Worm (Caenorhabditis elegans): ENCODE results near the gene Y11D7A.3.

Gene Y11D7A.3

DNA sequence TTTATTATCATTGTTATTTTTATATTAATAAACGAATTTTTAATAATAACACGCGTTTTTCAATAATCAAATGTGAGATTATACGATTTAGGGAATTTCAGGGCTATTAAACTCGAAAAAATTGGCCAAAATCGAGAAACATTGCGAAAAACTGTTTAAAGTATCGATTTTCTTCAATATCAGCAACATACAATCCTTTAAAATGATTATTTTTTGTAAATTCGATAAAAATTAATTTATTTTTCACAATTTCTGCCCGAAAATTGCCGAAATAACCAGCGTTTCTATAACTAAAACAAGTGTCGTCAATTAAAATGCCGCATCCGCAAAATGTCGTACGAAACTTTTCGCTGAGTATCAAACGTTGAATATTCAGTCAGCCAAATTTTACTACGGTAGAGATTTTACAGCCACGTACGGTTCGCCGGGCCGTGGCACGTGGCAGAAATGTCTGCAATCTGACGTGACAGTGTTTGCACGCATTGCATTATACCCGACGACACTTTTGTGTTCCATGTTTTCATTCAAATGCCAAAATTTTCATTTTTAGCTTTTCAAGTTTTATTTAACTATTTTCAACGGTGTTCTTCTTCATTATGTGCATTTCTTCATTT, 36.8 kb upstream of the Y11D7A.3 start (continued):
- peak; percentile 99 for TF ChIP-seq snpc-1.2 (GFP tag; IDR thresholded peaks at IDR 0.05)
- peak; percentile 56 for TF ChIP-seq duxl-1 (tag; optimal IDR thresholded peaks at IDR 0.05; ENCODE audit: poor library complexity)
- peak; percentile 66 for TF ChIP-seq unc-130 (GFP tag; optimal IDR thresholded peaks at IDR 0.05)
- peak; percentile 96 for TF ChIP-seq D1046.2 (GFP tag; IDR thresholded peaks at IDR 0.05)
- peak; percentile 92 for TF ChIP-seq Y75B8A.6 (GFP tag; IDR thresholded peaks at IDR 0.05)
- TF ChIP-seq saeg-2 (GFP tag; IDR thresholded peaks at IDR 0.05), result peak; percentile 96
- TF ChIP-seq nhr-102 (tag; optimal IDR thresholded peaks at IDR 0.05), result peak; percentile 80
- peak; percentile 94 for TF ChIP-seq daf-19 (GFP tag; conservative IDR thresholded peaks at IDR 0.05)
- TF ChIP-seq lin-38 (GFP tag; IDR thresholded peaks at IDR 0.05), result peak; percentile 97
- TF ChIP-seq T26A8.4 (GFP tag; IDR thresholded peaks at IDR 0.05), result peak; percentile 98
- peak in 1 of 2 experiments; percentile 33 for TF ChIP-seq lsy-2 (tag; optimal IDR thresholded peaks at IDR 0.05)
- TF ChIP-seq ctbp-1 (GFP tag; IDR thresholded peaks at IDR 0.05), result peak; percentile 84
- peak; percentile 89 for TF ChIP-seq vab-7 (GFP tag; IDR thresholded peaks at IDR 0.05)
- peak; percentile 93 for TF ChIP-seq F49E8.2 (tag; optimal IDR thresholded peaks at IDR 0.05; ENCODE audit: borderline replicate concordance)
- TF ChIP-seq Y105C5A.15 (GFP tag; IDR thresholded peaks at IDR 0.05), result 0 out of 2 replicates have a peak, but pooled peaks have one; percentile 72
- TF ChIP-seq ceh-44 (GFP tag; IDR thresholded peaks at IDR 0.05), result peak; percentile 97
- TF ChIP-seq arid-1 (GFP tag; conservative IDR thresholded peaks at IDR 0.05), result peak; percentile 97
- peak; percentile 97 for TF ChIP-seq mdt-29 (GFP tag; IDR thresholded peaks at IDR 0.05)

DNA sequence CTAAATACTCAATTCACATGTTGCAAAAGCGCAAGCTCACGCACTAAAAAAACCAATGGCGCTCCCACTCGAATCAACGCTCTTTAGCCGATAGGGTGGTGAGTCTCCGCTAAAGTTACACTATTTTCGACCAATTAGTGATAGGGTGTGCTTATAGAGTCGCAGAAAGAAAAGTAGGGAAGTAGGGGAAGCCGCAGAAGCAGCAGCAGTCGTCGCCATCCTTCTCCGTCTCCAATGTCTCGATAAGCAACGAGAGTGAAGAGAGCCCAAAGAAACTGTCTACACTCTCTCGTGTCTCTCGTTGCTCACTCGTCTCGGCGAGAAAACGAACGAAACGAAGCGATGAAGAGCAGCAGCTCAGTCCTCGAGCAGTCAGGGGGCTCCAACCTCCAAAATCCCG, 36.1 kb upstream of the Y11D7A.3 start:
- TF ChIP-seq nhr-11 (tag; optimal IDR thresholded peaks at IDR 0.05), result peak; percentile 73
- TF ChIP-seq dmd-6 (GFP tag; IDR thresholded peaks at IDR 0.05), result peak; percentile 71
- no peak for TF ChIP-seq ZK337.2 (GFP tag; IDR thresholded peaks at IDR 0.05)
- no peak for TF ChIP-seq nhr-102 (tag; optimal IDR thresholded peaks at IDR 0.05)
- no peak for TF ChIP-seq T26A8.4 (GFP tag; IDR thresholded peaks at IDR 0.05)
- TF ChIP-seq daf-16 (GFP tag; optimal IDR thresholded peaks at IDR 0.05), result peak in 1 of 2 experiments; percentile 44
- TF ChIP-seq daf-16 (tag; optimal IDR thresholded peaks at IDR 0.05), result peak; percentile 42
- 0 out of 2 replicates have a peak, but pooled peaks have one; percentile 33 for TF ChIP-seq nhr-42 (GFP tag; IDR thresholded peaks at IDR 0.05)
- no peak for TF ChIP-seq unc-39 (tag; optimal IDR thresholded peaks at IDR 0.05)
- TF ChIP-seq gei-8 (GFP tag; optimal IDR thresholded peaks at IDR 0.05), result no peak
- no peak for TF ChIP-seq F26F4.8 (GFP tag; conservative IDR thresholded peaks at IDR 0.05)
- TF ChIP-seq attf-4 (tag; optimal IDR thresholded peaks at IDR 0.05), result no peak
- TF ChIP-seq D1046.2 (GFP tag; IDR thresholded peaks at IDR 0.05), result no peak
- no peak for TF ChIP-seq nhr-77 (tag; optimal IDR thresholded peaks at IDR 0.05)
- TF ChIP-seq tag-97 (GFP tag; IDR thresholded peaks at IDR 0.05), result no peak
- TF ChIP-seq ceh-82 (tag; optimal IDR thresholded peaks at IDR 0.05), result no peak
- TF ChIP-seq dmd-8 (GFP tag; IDR thresholded peaks at IDR 0.05), result no peak
- TF ChIP-seq mes-2 (tag; optimal IDR thresholded peaks at IDR 0.05; ENCODE audit: poor library complexity, severe bottlenecking), result peak; percentile 82
- peak; percentile 49; the same call in 1 of the 2 replicates for TF ChIP-seq lin-1 (GFP tag; IDR thresholded peaks at IDR 0.05)
- no peak for TF ChIP-seq Y5F2A.4 (GFP tag; optimal IDR thresholded peaks at IDR 0.05)
- no peak for TF ChIP-seq F49E8.2 (tag; optimal IDR thresholded peaks at IDR 0.05; ENCODE audit: borderline replicate concordance)
- 0 out of 2 replicates have a peak, but pooled peaks have one; percentile 8 for TF ChIP-seq saeg-2 (GFP tag; IDR thresholded peaks at IDR 0.05)
- TF ChIP-seq lin-39 (tag; optimal IDR thresholded peaks at IDR 0.05), result no peak
- no peak for TF ChIP-seq nhr-111 (GFP tag; optimal IDR thresholded peaks at IDR 0.05)
- TF ChIP-seq hmg-1.1 (GFP tag; IDR thresholded peaks at IDR 0.05), result peak; percentile 84
- peak in 1 of 2 experiments; percentile 69 for TF ChIP-seq hif-1 (tag; optimal IDR thresholded peaks at IDR 0.05)
- no peak for TF ChIP-seq dmd-9 (GFP tag; IDR thresholded peaks at IDR 0.05)
- TF ChIP-seq zfp-3 (GFP tag; conservative IDR thresholded peaks at IDR 0.05), result 0 out of 2 replicates have a peak, but pooled peaks have one; percentile 9
- peak; percentile 26 for TF ChIP-seq ces-1 (GFP tag; optimal IDR thresholded peaks at IDR 0.05)
- TF ChIP-seq lim-7 (GFP tag; IDR thresholded peaks at IDR 0.05), result 0 out of 2 replicates have a peak, but pooled peaks have one; percentile 5
- no peak for TF ChIP-seq spr-1 (tag; optimal IDR thresholded peaks at IDR 0.05)
- no peak for TF ChIP-seq madf-9 (GFP tag; conservative IDR thresholded peaks at IDR 0.05)
- TF ChIP-seq egl-43 (GFP tag; IDR thresholded peaks at IDR 0.05), result peak; percentile 82
- no peak for TF ChIP-seq zip-2 (tag; optimal IDR thresholded peaks at IDR 0.05)
- no peak for TF ChIP-seq lin-29 (GFP tag; IDR thresholded peaks at IDR 0.05)

All from whole organism, L4 larva.